Worm (Caenorhabditis elegans): ENCODE measurements around the gene vav-1.

DNA sequence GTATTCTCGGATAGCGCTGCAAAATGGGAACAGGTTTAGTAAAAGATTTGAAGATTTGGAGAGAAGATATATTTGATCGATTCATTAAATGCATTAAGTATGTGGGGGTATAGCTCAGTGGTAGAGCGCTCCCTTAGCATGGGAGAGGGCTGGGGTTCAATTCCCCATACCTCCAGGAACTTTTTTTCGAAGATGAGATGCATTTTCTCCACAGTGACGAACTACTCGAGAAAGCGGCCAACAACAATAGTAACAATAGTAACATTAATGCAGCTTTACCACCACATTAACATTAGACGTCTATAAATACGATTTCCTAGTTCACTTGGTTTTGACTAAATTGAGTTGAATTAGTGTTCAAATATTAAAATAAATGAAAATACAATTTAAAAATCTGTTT is 5.8 kb upstream of the vav-1 start:
- TF ChIP-seq T20F7.1 (GFP tag; optimal IDR thresholded peaks at IDR 0.05) (no peak), snpc-4 (tag; optimal IDR thresholded peaks at IDR 0.05) (no peak), nhr-77 (tag; optimal IDR thresholded peaks at IDR 0.05) (no peak), nhr-237 (tag; optimal IDR thresholded peaks at IDR 0.05) (no peak), ceh-82 (tag; optimal IDR thresholded peaks at IDR 0.05) (no peak), R02D3.7 (tag; optimal IDR thresholded peaks at IDR 0.05) (no peak), pha-4 (GFP tag; IDR thresholded peaks at IDR 0.05) (peak; percentile 69; the same call in 1 of the 2 replicates), pha-4 (tag; optimal IDR thresholded peaks at IDR 0.05) (no peak), ceh-32 (tag; optimal IDR thresholded peaks at IDR 0.05; ENCODE audit: poor library complexity) (peak; percentile 17), lin-13 (GFP tag; optimal IDR thresholded peaks at IDR 0.05) (no peak), lin-15B (tag; optimal IDR thresholded peaks at IDR 0.05) (no peak), lim-7 (GFP tag; IDR thresholded peaks at IDR 0.05) (peak; percentile 89)
